Fruit fly (Drosophila melanogaster): ENCODE measurements around the gene Ltn1.

Gene Ltn1

DNA sequence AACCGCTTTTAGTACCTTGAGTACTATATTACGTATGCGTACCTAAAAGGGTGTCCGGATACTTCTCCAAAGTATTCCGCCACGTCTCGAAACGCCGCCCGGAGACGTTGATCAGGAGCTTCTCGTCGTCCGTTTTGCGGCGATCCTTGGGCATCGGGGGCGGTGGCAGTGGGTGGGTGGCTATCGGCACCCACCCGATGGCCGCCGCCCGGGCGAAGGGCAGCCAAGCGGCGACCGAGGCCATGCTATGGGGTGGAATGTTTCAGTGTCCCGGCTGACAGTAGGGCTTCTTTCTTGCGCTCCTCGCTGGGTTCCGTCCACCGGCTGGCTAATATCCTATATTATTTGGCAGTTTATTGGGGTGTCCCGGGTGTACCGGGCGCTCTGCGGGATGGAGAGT lies 22.4 kb upstream of the Ltn1 start:
- no peak for TF ChIP-seq fru (GFP tag; optimal IDR thresholded peaks at IDR 0.05)
- TF ChIP-seq Dfd (GFP tag; optimal IDR thresholded peaks at IDR 0.05): peak; percentile 92

- no peak for TF ChIP-seq sage (GFP tag; optimal IDR thresholded peaks at IDR 0.05)
- no peak for TF ChIP-seq psq (GFP tag; optimal IDR thresholded peaks at IDR 0.05)
- TF ChIP-seq pan (optimal IDR thresholded peaks at IDR 0.05): no peak
- TF ChIP-seq Vsx2 (GFP tag; optimal IDR thresholded peaks at IDR 0.05; ENCODE audit: partially characterized antibody): no peak
- no peak for TF ChIP-seq HLH106 (tag; optimal IDR thresholded peaks at IDR 0.05)
- TF ChIP-seq Mio (GFP tag; optimal IDR thresholded peaks at IDR 0.05): no peak
- TF ChIP-seq N (GFP tag; optimal IDR thresholded peaks at IDR 0.05): no peak
- no peak for TF ChIP-seq usp (GFP tag; optimal IDR thresholded peaks at IDR 0.05)
- no peak for TF ChIP-seq OdsH (GFP tag; optimal IDR thresholded peaks at IDR 0.05)
- TF ChIP-seq rgr (GFP tag; optimal IDR thresholded peaks at IDR 0.05): no peak
- TF ChIP-seq Rel (GFP tag; optimal IDR thresholded peaks at IDR 0.05): no peak
- no peak for TF ChIP-seq Rel (tag; optimal IDR thresholded peaks at IDR 0.05)
- no peak for TF ChIP-seq h (GFP tag; optimal IDR thresholded peaks at IDR 0.05)
- no peak for TF ChIP-seq Sp1 (GFP tag; optimal IDR thresholded peaks at IDR 0.05)
- TF ChIP-seq dl (GFP tag; optimal IDR thresholded peaks at IDR 0.05; ENCODE audit: insufficient read depth in 1 of 2, partially characterized antibody in 2 of 2): no peak
- no peak for TF ChIP-seq CG9705 (GFP tag; optimal IDR thresholded peaks at IDR 0.05)
- no peak for TF ChIP-seq br (GFP tag; optimal IDR thresholded peaks at IDR 0.05)
- TF ChIP-seq foxo (GFP tag; optimal IDR thresholded peaks at IDR 0.05): no peak
These were observed 17.3 kb upstream of the Ltn1 start for dm6 chr3L:19569407-19569806.

DNA sequence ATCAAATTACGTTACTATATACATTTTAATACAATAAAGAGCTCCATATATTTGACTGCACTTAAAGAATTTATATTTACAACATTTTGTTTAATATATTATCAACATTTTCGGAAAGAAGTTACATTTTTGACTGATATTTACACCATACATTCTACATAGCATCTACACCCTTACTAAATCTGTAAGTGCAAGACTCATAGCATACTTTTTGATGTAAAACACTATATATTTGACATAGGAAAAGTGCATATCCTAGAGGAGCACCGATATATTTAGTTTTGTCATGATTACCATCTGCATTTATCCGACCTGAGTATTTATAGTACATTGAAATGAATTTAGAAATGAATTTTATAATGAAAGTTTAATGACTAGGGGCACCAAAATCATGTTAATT lies 16.9 kb upstream of the Ltn1 start:
- TF ChIP-seq CrebA (GFP tag; optimal IDR thresholded peaks at IDR 0.05; ENCODE audit: borderline replicate concordance): no peak
- TF ChIP-seq Myc (optimal IDR thresholded peaks at IDR 0.05): peak; percentile 42

- TF ChIP-seq HLH106 (tag; optimal IDR thresholded peaks at IDR 0.05) (no peak), GATAd (GFP tag; optimal IDR thresholded peaks at IDR 0.05) (no peak), Dif (GFP tag; optimal IDR thresholded peaks at IDR 0.05; ENCODE audit: partially characterized antibody) (no peak), lola (GFP tag; optimal IDR thresholded peaks at IDR 0.05) (no peak), Rel (GFP tag; optimal IDR thresholded peaks at IDR 0.05) (no peak), Rel (tag; optimal IDR thresholded peaks at IDR 0.05) (no peak)
These were observed 14.0 kb upstream of the Ltn1 start for dm6 chr3L:19566127-19566526.

DNA sequence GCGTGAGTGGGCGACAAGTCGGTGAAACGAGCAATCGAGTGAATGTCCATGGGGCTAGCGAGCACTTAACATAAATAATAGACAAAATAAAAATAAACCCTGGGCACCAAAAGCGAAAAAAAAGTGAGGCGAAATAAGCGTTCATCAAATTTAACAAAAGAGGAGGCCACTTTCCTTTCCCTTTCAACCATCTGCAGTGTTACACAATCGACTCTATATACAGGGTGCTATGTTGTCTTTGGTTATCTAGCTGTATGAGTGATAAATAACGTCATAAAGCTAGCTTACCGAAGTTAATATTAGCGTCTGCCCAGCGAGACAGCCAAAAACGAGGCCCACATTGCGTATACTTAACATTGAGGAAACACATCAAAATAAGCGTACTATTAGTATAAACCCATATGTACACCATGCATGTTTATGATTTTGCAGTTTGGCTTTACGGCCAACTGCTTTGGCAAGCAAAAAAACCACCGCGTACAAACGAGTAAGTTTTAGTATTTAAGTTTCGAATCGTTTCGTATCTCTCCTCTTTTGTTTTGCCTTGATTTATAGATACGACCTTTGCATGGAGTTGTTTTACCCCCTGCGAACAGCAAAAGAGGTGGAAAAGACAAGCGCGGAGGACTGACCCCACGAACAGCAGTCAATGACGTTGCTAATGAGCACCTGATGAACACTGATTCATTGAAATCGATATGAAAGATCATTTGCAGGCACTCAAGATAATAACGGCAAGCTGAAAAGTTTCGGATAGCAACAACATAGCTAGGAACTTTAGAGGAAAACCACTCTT lies 13.0 kb upstream of the Ltn1 start:
- no peak for TF ChIP-seq jim (GFP tag; optimal IDR thresholded peaks at IDR 0.05)
- TF ChIP-seq Dif (GFP tag; optimal IDR thresholded peaks at IDR 0.05; ENCODE audit: partially characterized antibody): no peak
- TF ChIP-seq dl (GFP tag; optimal IDR thresholded peaks at IDR 0.05; ENCODE audit: insufficient read depth in 1 of 2, partially characterized antibody in 2 of 2): no peak
- no peak for TF ChIP-seq brk (GFP tag; optimal IDR thresholded peaks at IDR 0.05)
- no peak for TF ChIP-seq CrebA (GFP tag; optimal IDR thresholded peaks at IDR 0.05; ENCODE audit: borderline replicate concordance)
- no peak for TF ChIP-seq Hr78 (GFP tag; optimal IDR thresholded peaks at IDR 0.05)
- TF ChIP-seq br (GFP tag; optimal IDR thresholded peaks at IDR 0.05): no peak
- TF ChIP-seq Hr83 (GFP tag; optimal IDR thresholded peaks at IDR 0.05; ENCODE audit: poor library complexity, severe bottlenecking): no peak
- no peak for TF ChIP-seq Mio (GFP tag; optimal IDR thresholded peaks at IDR 0.05)
- TF ChIP-seq Jra (GFP tag; optimal IDR thresholded peaks at IDR 0.05): no peak
- TF ChIP-seq Rel (GFP tag; optimal IDR thresholded peaks at IDR 0.05): no peak
- TF ChIP-seq Rel (tag; optimal IDR thresholded peaks at IDR 0.05): no peak
- TF ChIP-seq woc (GFP tag; optimal IDR thresholded peaks at IDR 0.05): no peak
- TF ChIP-seq OdsH (GFP tag; optimal IDR thresholded peaks at IDR 0.05): no peak
- TF ChIP-seq N (GFP tag; optimal IDR thresholded peaks at IDR 0.05): no peak
- no peak for TF ChIP-seq Myc (optimal IDR thresholded peaks at IDR 0.05)
- TF ChIP-seq fru (GFP tag; optimal IDR thresholded peaks at IDR 0.05): no peak
- no peak for TF ChIP-seq lola (GFP tag; optimal IDR thresholded peaks at IDR 0.05)
- no peak for TF ChIP-seq tai (GFP tag; optimal IDR thresholded peaks at IDR 0.05)

All from whole organism, wandering third instar larva.